Fruit fly (Drosophila melanogaster): ENCODE data around the gene CCT2.

CCT2 gene

dm6 chrX:9085726-9086125, 3.6 kb upstream of the CCT2 start, which contains the start of gene CG32708 (continued):
- TF ChIP-seq ase (GFP tag; IDR thresholded peaks at IDR 0.05) (0 out of 3 replicates have a peak, but pooled peaks have one; percentile 7), sens (GFP tag) (peak; percentile 80), Dbx (GFP tag; IDR thresholded peaks at IDR 0.05) (no peak), stwl (tag; optimal IDR thresholded peaks at IDR 0.05) (peak; percentile 57), bbx (GFP tag; IDR thresholded peaks at IDR 0.05; ENCODE audit: partially characterized antibody) (peak; percentile 74), sima (GFP tag; optimal IDR thresholded peaks at IDR 0.05) (no peak), Bgb (GFP tag; IDR thresholded peaks at IDR 0.05; ENCODE audit: partially characterized antibody) (peak; percentile 75), CG15514 (GFP tag; optimal IDR thresholded peaks at IDR 0.05) (peak; percentile 81), hb (GFP tag; IDR thresholded peaks at IDR 0.05; ENCODE audit: partially characterized antibody) (peak; percentile 58; the same call in 2 of the 3 replicates), slbo (GFP tag; IDR thresholded peaks at IDR 0.05) (0 out of 2 replicates have a peak, but pooled peaks have one; percentile 18), Doc3 (GFP tag; IDR thresholded peaks at IDR 0.05; ENCODE audit: partially characterized antibody) (peak; percentile 53; the same call in 2 of the 3 replicates), row (GFP tag; IDR thresholded peaks at IDR 0.05) (peak; percentile 47; the same call in 2 of the 3 replicates), CG6791 (GFP tag; IDR thresholded peaks at IDR 0.05; ENCODE audit: partially characterized antibody) (peak; percentile 65; the same call in 2 of the 3 replicates), sd (tag; optimal IDR thresholded peaks at IDR 0.05) (no peak), Sry-δ (GFP tag; optimal IDR thresholded peaks at IDR 0.05) (peak; percentile 86), HLH4C (GFP tag; IDR thresholded peaks at IDR 0.05; ENCODE audit: partially characterized antibody) (peak; percentile 72), Dll (GFP tag; IDR thresholded peaks at IDR 0.05; ENCODE audit: partially characterized antibody) (peak; percentile 75), Dref (GFP tag; IDR thresholded peaks at IDR 0.05) (peak; percentile 85), Med (GFP tag) (peak; percentile 70), knrl (GFP tag; IDR thresholded peaks at IDR 0.05; ENCODE audit: partially characterized antibody) (peak; percentile 61; the same call in 2 of the 3 replicates), Scr (GFP tag; IDR thresholded peaks at IDR 0.05; ENCODE audit: partially characterized antibody) (peak; percentile 70), abd-A (tag; optimal IDR thresholded peaks at IDR 0.05) (no peak), vnd (GFP tag; IDR thresholded peaks at IDR 0.05; ENCODE audit: partially characterized antibody) (peak; percentile 60; the same call in 2 of the 3 replicates), MBD-R2 (GFP tag; IDR thresholded peaks at IDR 0.05) (peak; percentile 65), MESR4 (GFP tag; optimal IDR thresholded peaks at IDR 0.05) (peak; percentile 4), Pdp1 (GFP tag; optimal IDR thresholded peaks at IDR 0.05) (peak in 1 of 2 experiments; percentile 28), CG10431 (GFP tag; optimal IDR thresholded peaks at IDR 0.05) (no peak), CG14860 (GFP tag; IDR thresholded peaks at IDR 0.05; ENCODE audit: partially characterized antibody) (peak; percentile 48; the same call in 2 of the 3 replicates), gro (GFP tag; optimal IDR thresholded peaks at IDR 0.05) (peak; percentile 16), ato (GFP tag; IDR thresholded peaks at IDR 0.05; ENCODE audit: partially characterized antibody) (peak; percentile 48), Dek (tag; optimal IDR thresholded peaks at IDR 0.05) (no peak), kah (GFP tag; optimal IDR thresholded peaks at IDR 0.05) (no peak), nerfin-2 (GFP tag; IDR thresholded peaks at IDR 0.05; ENCODE audit: partially characterized antibody) (peak; percentile 59; the same call in 1 of the 2 replicates), nom (GFP tag; optimal IDR thresholded peaks at IDR 0.05) (peak; percentile 16), CG13123 (GFP tag; optimal IDR thresholded peaks at IDR 0.05) (no peak), CG16813 (GFP tag; IDR thresholded peaks at IDR 0.05; ENCODE audit: partially characterized antibody) (peak; percentile 68), CG42726 (GFP tag; IDR thresholded peaks at IDR 0.05; ENCODE audit: partially characterized antibody) (peak; percentile 20; the same call in 1 of the 2 replicates), chinmo (GFP tag; IDR thresholded peaks at IDR 0.05; ENCODE audit: partially characterized antibody) (0 out of 4 replicates have a peak, but pooled peaks have one; percentile 77), CG12236 (GFP tag; optimal IDR thresholded peaks at IDR 0.05) (no peak), CG3065 (GFP tag; optimal IDR thresholded peaks at IDR 0.05) (no peak), CG7928 (GFP tag; optimal IDR thresholded peaks at IDR 0.05) (peak; percentile 85), Xrp1 (GFP tag; IDR thresholded peaks at IDR 0.05) (no peak), CG10147 (GFP tag; optimal IDR thresholded peaks at IDR 0.05) (no peak), pzg (GFP tag; optimal IDR thresholded peaks at IDR 0.05) (peak; percentile 59), Myb (GFP tag; optimal IDR thresholded peaks at IDR 0.05) (peak; percentile 94), oc (tag; optimal IDR thresholded peaks at IDR 0.05) (no peak), CG9876 (GFP tag; optimal IDR thresholded peaks at IDR 0.05) (no peak)
